Worm (Caenorhabditis elegans) whole organism, midembryonic: ENCODE results near the gene tag-297.

ENCODE experiments used
- T22C8.4 ChIP-seq: fragments of 200-800 bp; sonication (Bioruptor generic); IDR thresholded peaks from 2 replicates; pipeline ENCODE4 v1.3.6; 2022; ENCODE audit warnings: missing genetic modification characterization, missing compliant biosample characterization
- cog-1 ChIP-seq: sonication (generic microtip); optimal IDR thresholded peaks from 2 replicates; lab custom pipeline; 2016; ENCODE audit warnings: missing genetic modification characterization, missing compliant biosample characterization
- flt-1 ChIP-seq: fragments of 200-800 bp; sonication (Bioruptor generic); IDR thresholded peaks from 2 replicates; pipeline ENCODE4 v1.3.6; 2022; ENCODE audit warnings: missing genetic modification characterization, missing compliant biosample characterization
- klf-2 ChIP-seq: fragments of 200-800 bp; sonication (Bioruptor generic); conservative IDR thresholded peaks from 2 replicates; pipeline ENCODE4 v1.3.6; 2022; ENCODE audit warnings: missing genetic modification reagents, missing genetic modification characterization, missing compliant biosample characterization
- med-1 ChIP-seq: sonication (generic microtip); optimal IDR thresholded peaks from 2 replicates; lab custom pipeline; 2017; ENCODE audit warnings: missing genetic modification characterization, mild to moderate bottlenecking, missing compliant biosample characterization, antibody characterized with exemption, missing genetic modification reagents; ENCODE audit not compliant: insufficient read depth
- ref-1 ChIP-seq: fragments of 200-800 bp; sonication (Bioruptor generic); conservative IDR thresholded peaks from 2 replicates; pipeline ENCODE4 v1.3.6; 2022; ENCODE audit warnings: missing genetic modification reagents, missing genetic modification characterization, missing compliant biosample characterization
- tab-1 ChIP-seq: fragments of 200-800 bp; sonication (Bioruptor generic); IDR thresholded peaks from 2 replicates; pipeline ENCODE4 v1.3.6; 2022; ENCODE audit warnings: missing genetic modification characterization, missing compliant biosample characterization
- ztf-23 ChIP-seq: fragments of 200-800 bp; sonication (Bioruptor generic); IDR thresholded peaks from 2 replicates; pipeline ENCODE4 v1.3.6; 2022; ENCODE audit warnings: missing genetic modification reagents, missing genetic modification characterization, missing compliant biosample characterization
- ztf-29 ChIP-seq: fragments of 200-800 bp; sonication (Bioruptor generic); IDR thresholded peaks from 2 replicates; pipeline ENCODE4 v1.3.6; 2022; ENCODE audit warnings: missing genetic modification reagents, missing genetic modification characterization, missing compliant biosample characterization

The tag-297 gene

DNA sequence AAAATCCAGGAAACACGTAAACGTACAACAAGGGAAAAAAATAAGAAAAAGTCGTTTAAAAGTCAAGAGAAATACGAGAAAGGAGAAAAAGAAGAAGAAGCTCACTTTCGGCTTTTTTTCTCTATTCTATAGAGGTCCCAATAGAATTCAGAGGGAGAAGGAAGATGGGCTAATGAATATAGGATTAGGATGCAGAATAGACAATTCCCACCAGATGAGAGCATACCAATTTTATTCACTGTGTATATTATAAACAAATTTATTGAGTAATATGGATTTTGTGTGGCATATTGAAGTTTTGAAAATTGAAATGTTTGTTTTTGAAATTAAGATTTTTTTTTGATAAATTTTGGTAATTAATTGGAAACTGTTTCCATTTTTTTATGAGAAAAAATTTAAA, 17.0 kb downstream of the tag-297 start:
- no peak for TF ChIP-seq tab-1 (GFP tag; lab: Robert Waterston, UW)
- no peak for TF ChIP-seq T22C8.4 (GFP tag; lab: Robert Waterston, UW)

DNA sequence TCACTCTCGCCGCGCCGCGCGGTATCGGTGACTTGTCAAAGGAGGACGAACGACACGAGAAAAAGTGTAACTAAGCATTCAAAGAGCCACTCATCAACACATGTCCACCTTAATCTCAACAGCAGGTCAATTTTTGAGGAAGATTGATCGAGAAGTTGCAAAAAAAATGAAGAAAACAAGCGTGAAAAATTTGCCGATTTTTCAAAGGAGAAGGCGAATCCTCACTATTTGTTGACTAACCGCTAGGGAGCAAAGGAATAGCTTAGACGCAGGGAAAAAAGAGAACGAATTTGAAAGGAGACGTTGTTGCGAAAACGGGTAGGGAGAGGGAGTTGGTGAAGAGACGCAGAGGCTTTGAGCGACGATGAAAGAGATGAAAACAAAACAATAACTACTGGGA, 17.9 kb downstream of the tag-297 start:
- TF ChIP-seq med-1 (GFP tag; lab: Kevin White, UChicago), result no peak

DNA sequence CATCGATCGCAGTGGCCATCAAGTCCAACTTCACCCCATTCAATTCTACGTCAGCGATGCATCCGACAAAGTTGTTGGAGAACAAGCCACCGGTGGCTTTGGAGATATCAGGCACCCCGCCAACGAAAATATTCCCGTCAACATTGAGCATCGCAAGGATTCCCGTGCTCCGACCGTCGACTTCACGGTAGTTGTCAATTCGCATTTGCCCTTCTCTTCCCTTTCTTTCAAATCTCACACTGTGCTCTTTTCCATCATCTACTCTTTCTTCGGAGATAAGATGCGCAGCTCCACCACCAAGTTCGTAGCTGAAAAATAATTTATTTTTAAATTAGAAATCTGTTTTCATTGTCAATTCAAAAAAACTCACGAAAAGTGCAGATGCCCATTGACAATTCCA, 20.1 kb downstream of the tag-297 start:
- TF ChIP-seq flt-1 (GFP tag; lab: Robert Waterston, UW) (no peak), ztf-29 (GFP tag; lab: Robert Waterston, UW) (no peak), cog-1 (tag; lab: Kevin White, UChicago) (no peak), tab-1 (GFP tag; lab: Robert Waterston, UW) (no peak), ztf-23 (GFP tag; lab: Robert Waterston, UW) (no peak), med-1 (GFP tag; lab: Kevin White, UChicago) (no peak), klf-2 (GFP tag; lab: Robert Waterston, UW) (no peak), T22C8.4 (GFP tag; lab: Robert Waterston, UW) (no peak)

DNA sequence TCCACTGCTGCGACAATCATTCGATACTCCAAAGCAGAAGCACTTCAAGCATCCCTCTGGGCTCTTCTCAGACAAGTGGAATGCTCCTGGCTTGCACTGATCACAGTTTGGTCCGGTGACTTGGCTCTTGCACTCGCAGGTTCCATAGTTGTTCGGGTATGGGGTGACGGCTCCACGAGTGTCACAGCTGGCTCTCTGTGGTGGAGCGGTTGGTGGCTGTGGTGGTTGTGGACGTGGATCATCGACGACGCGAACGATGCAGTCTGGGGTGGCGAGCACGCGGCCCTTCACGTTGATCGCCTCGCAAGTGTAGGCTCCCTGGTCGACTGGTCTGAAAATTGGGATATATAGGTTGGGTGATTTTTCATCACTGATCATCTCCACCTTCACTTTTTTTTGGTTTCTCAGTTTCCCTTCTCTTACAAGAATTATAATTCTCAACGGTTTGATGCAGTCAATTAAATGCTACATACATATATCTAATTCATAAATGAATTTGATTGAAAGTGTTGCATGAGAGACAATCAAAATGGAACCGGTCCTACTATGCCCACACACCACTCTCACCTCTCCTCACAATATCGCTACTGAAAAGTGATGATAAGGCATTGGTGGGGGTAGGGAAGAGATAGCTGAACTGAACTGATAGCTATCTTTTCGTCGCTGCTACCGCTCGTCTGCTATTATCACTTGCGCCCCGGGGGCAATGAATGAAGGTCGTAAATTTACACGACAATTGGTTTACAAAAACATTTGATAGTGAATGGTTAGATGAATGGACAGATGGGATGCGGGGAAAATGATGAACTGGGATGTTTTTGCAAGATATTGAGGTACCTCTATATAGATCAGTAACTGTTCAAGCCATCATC, 37.5 kb downstream of the tag-297 start:
- no peak for TF ChIP-seq med-1 (GFP tag; lab: Kevin White, UChicago)
- TF ChIP-seq T22C8.4 (GFP tag; lab: Robert Waterston, UW), result no peak
- no peak for TF ChIP-seq tab-1 (GFP tag; lab: Robert Waterston, UW)

DNA sequence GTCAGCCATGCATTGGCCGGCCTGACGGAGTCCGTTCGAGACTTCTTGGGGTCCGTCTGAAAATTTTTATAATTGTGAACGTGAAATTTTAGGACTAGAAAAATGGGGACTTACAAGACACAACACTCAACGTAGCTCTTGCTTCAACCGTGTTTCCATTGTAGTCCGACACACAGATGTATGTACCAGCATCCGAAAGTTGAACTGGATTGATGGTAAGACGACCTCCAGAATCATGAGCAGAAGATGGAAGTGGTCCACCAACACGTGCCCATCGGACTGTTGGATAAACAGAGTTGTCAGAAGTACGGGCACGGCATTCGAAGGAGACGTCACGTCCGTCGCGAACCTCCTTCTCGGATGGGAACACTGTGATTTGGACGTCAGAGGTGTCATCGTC, 38.8 kb downstream of the tag-297 start:
- no peak for TF ChIP-seq med-1 (GFP tag; lab: Kevin White, UChicago)
- TF ChIP-seq ref-1 (GFP tag; lab: Robert Waterston, UW), result no peak
- no peak for TF ChIP-seq flt-1 (GFP tag; lab: Robert Waterston, UW)
- TF ChIP-seq klf-2 (GFP tag; lab: Robert Waterston, UW), result no peak
- TF ChIP-seq ztf-23 (GFP tag; lab: Robert Waterston, UW), result no peak
- no peak for TF ChIP-seq T22C8.4 (GFP tag; lab: Robert Waterston, UW)
- no peak for TF ChIP-seq cog-1 (tag; lab: Kevin White, UChicago)
- no peak for TF ChIP-seq tab-1 (GFP tag; lab: Robert Waterston, UW)

DNA sequence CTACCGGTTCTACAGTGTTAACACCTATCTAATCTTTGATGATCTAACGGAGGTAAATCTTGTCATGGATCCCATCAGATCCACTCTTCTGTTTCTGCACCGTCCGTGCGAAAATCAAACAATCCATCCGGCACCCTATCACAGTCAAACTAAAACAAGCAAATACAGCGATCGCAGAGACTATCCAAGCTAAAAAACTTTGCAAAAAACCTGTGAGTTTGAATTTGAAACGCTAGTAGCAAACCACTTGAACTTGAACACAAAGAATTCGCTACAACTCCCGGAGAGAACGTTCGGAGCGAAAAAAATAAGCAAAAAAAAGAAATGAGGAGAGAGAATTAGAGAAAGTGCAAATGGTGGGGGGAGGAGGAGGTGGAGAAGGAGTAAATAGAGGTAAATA, 41.2 kb downstream of the tag-297 start:
- TF ChIP-seq cog-1 (tag; lab: Kevin White, UChicago) (no peak), ztf-29 (GFP tag; lab: Robert Waterston, UW) (no peak), tab-1 (GFP tag; lab: Robert Waterston, UW) (no peak), ref-1 (GFP tag; lab: Robert Waterston, UW) (no peak), flt-1 (GFP tag; lab: Robert Waterston, UW) (no peak), ztf-23 (GFP tag; lab: Robert Waterston, UW) (no peak), T22C8.4 (GFP tag; lab: Robert Waterston, UW) (no peak), klf-2 (GFP tag; lab: Robert Waterston, UW) (no peak), med-1 (GFP tag; lab: Kevin White, UChicago) (no peak)

DNA sequence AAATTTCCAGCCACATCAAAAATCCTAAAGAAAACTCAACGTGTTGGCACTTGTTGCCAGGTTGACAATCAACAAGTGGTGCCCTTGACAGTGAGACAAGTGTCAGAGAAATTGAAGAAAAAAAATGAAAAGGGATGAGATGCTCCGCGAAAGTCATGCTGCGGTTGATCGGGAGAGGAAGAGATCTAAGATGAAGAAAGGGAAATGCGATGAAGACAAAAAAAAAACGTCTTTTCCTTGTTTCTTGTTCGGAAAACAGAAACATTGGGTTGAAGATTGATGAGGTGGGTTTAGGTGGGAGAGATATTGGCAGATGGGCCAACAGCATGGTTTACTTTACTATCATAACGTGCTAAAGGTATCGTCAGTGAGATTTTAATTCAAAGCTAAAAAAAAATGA, 42.7 kb downstream of the tag-297 start:
- TF ChIP-seq ref-1 (GFP tag; lab: Robert Waterston, UW), result no peak
- no peak for TF ChIP-seq T22C8.4 (GFP tag; lab: Robert Waterston, UW)
- TF ChIP-seq ztf-29 (GFP tag; lab: Robert Waterston, UW), result no peak
- no peak for TF ChIP-seq med-1 (GFP tag; lab: Kevin White, UChicago)
- TF ChIP-seq klf-2 (GFP tag; lab: Robert Waterston, UW), result no peak
- TF ChIP-seq tab-1 (GFP tag; lab: Robert Waterston, UW), result no peak
- no peak for TF ChIP-seq cog-1 (tag; lab: Kevin White, UChicago)
- no peak for TF ChIP-seq flt-1 (GFP tag; lab: Robert Waterston, UW)
- TF ChIP-seq ztf-23 (GFP tag; lab: Robert Waterston, UW), result no peak

DNA sequence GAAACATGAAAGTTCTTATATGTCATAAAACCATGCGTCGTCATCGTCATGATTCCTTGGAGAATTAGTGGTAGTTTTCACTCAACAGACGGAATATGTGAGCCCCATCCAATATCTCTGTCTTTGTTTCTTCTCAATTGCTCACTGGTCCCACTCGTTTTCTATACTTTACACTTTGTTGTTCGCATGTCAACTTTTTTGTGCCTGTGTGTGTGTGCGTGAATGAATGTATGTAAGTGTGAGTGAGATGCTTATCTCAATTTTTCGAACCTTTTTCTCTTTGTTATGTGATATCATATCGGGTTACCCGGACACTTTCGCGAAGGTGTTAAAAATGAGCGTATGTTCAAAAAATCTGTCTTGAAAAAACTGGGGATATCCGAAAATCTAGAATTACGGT, 44.7 kb downstream of the tag-297 start:
- no peak for TF ChIP-seq ztf-23 (GFP tag; lab: Robert Waterston, UW)
- no peak for TF ChIP-seq ref-1 (GFP tag; lab: Robert Waterston, UW)
- TF ChIP-seq cog-1 (tag; lab: Kevin White, UChicago), result no peak
- no peak for TF ChIP-seq med-1 (GFP tag; lab: Kevin White, UChicago)
- TF ChIP-seq tab-1 (GFP tag; lab: Robert Waterston, UW), result no peak
- TF ChIP-seq ztf-29 (GFP tag; lab: Robert Waterston, UW), result no peak
- no peak for TF ChIP-seq klf-2 (GFP tag; lab: Robert Waterston, UW)
- no peak for TF ChIP-seq T22C8.4 (GFP tag; lab: Robert Waterston, UW)
- no peak for TF ChIP-seq flt-1 (GFP tag; lab: Robert Waterston, UW)

DNA sequence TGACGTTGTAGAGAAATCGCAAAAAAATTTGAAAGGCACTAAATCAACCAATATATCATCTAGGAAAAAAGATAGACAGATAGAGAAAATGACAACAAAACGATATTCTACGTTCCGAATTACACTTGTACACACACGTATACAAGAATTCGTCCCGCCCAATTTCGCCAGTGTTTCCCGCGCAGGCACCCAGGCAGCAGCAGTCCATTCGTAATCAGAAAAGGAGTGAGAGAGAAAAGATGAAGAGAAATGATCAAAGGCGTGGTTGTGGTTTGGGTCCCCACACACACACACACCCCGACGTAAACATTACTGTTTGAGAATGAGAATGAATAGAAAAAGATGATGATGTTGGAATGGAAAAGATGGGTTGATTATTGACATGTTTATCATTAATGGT, 46.2 kb downstream of the tag-297 start:
- no peak for TF ChIP-seq klf-2 (GFP tag; lab: Robert Waterston, UW)
- no peak for TF ChIP-seq ztf-23 (GFP tag; lab: Robert Waterston, UW)
- no peak for TF ChIP-seq tab-1 (GFP tag; lab: Robert Waterston, UW)
- TF ChIP-seq T22C8.4 (GFP tag; lab: Robert Waterston, UW), result no peak
- TF ChIP-seq med-1 (GFP tag; lab: Kevin White, UChicago), result no peak
- no peak for TF ChIP-seq flt-1 (GFP tag; lab: Robert Waterston, UW)
- TF ChIP-seq ref-1 (GFP tag; lab: Robert Waterston, UW), result no peak
- TF ChIP-seq cog-1 (tag; lab: Kevin White, UChicago), result no peak
- TF ChIP-seq ztf-29 (GFP tag; lab: Robert Waterston, UW), result no peak
